Worm (Caenorhabditis elegans): ENCODE measurements around the gene T09F3.2.

The T09F3.2 gene

DNA sequence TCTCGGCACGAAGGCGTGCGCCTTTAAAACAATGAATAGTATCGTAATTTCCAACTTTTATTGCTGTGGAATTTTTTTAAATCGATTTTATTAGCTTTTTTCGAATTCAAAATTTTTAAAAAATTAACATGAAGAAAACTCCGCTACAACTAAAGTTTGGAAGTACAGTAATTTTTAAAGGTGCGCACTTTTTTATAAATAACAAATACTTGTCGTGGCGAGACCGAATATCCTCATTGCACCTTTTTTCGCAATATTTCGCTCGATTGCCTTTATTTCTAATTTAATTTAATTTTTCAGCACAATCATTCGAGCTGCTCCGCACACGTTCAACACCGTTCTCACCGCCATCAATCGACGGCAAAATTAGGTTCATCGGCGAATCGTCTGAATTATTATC lies at the start of gene T09F3.2, which contains the start of gene T09F3.7:
Gene T09F3.2 (plus strand): TSS at position 301 of the 400 bp plus-strand sequence.
Gene T09F3.7 (plus strand): TSS at position 315 of the 400 bp plus-strand sequence.
- TF ChIP-seq ceh-9 (tag; optimal IDR thresholded peaks at IDR 0.05) = no peak
- TF ChIP-seq nfya-1 (tag; optimal IDR thresholded peaks at IDR 0.05) = no peak
- TF ChIP-seq rnt-1 (tag; optimal IDR thresholded peaks at IDR 0.05) = no peak

DNA sequence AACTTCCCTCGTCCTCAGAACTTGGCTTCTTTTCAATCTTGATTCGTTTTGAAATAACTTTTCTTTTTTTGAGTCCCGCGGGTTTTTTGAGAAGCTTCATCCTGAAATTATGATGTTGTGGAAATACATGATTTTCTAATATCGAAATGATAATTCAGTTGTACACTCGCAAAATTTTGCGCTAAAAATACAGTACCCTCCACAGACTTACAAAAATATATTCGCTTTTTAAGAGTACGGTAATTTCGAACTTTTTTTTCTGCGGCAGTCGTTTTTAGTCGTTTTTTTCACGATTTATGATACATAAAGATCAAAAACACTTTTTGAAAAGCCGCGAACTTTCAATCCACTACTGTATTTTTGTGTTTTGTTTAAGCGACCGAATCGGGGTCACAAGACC lies 45.9 kb upstream of the T09F3.2 start, which contains the start of gene pro-2:
Gene pro-2 (minus strand): TSS at position 101 of the 400 bp plus-strand sequence.
- TF ChIP-seq mec-3 (tag; optimal IDR thresholded peaks at IDR 0.05; ENCODE audit: borderline replicate concordance) (no peak), C38D4.7 (GFP tag; optimal IDR thresholded peaks at IDR 0.05) (no peak), fkh-10 (GFP tag; optimal IDR thresholded peaks at IDR 0.05) (no peak), pax-1 (tag; optimal IDR thresholded peaks at IDR 0.05) (no peak), npax-4 (tag; optimal IDR thresholded peaks at IDR 0.05) (no peak), ceh-2 (tag; optimal IDR thresholded peaks at IDR 0.05) (no peak), sox-4 (tag; optimal IDR thresholded peaks at IDR 0.05) (no peak), ceh-6 (GFP tag; optimal IDR thresholded peaks at IDR 0.05) (no peak), pha-2 (tag; optimal IDR thresholded peaks at IDR 0.05) (no peak), ceh-22 (tag; optimal IDR thresholded peaks at IDR 0.05) (no peak)

DNA sequence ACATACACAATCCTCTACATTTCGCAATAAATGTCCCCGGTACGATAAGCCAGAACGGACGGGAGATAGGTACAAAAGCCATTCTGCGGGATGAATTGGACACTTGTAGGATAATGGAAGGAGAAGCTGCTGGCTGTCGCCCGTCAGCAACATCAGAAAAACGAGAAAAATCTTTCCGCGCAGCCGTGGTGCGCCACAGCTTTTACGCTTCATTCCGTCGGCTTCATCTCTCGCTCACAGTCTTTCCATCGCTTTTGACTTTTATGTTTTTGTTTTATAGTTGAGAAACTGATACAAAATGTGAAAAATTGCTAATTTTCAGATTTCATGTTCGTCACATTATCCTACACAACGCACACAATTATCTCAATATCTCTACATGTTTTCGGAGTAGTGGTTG lies 44.9 kb upstream of the T09F3.2 start, which contains the start of gene C07E3.10:
Gene C07E3.10 (plus strand): TSS at position 301 of the 400 bp plus-strand sequence.
- TF ChIP-seq ceh-31 (tag; optimal IDR thresholded peaks at IDR 0.05) (no peak), tbx-2 (tag; optimal IDR thresholded peaks at IDR 0.05) (no peak), unc-55 (GFP tag; optimal IDR thresholded peaks at IDR 0.05) (no peak)

DNA sequence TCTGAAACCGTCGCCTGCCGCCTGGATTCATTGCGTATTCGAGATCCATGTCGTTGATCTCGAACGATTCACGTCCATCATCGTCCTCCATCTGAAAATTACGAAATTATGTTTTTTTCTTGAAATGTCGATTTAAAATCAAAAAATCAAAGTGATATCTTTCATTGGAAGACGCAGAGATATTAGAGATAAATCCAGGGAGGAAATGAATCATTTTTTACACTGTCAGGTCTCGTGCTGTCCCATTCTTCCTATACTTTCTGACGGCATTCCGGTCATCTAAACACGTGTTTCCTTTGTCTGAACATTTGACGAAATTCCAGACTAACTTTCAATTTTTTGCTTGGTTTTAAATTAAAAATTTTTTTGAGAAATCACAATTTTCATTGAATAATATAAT lies 41.0 kb upstream of the T09F3.2 start, which contains the start of gene stip-1:
Gene stip-1 (minus strand): TSS at position 98 of the 400 bp plus-strand sequence.
- TF ChIP-seq ceh-9 (tag; optimal IDR thresholded peaks at IDR 0.05) (no peak), gmeb-2 (tag; optimal IDR thresholded peaks at IDR 0.05) (no peak), madf-2 (tag; optimal IDR thresholded peaks at IDR 0.05) (no peak), unc-3 (GFP tag; conservative IDR thresholded peaks at IDR 0.05) (no peak), unc-3 (tag; optimal IDR thresholded peaks at IDR 0.05) (no peak), nhr-11 (tag; optimal IDR thresholded peaks at IDR 0.05) (no peak), unc-42 (tag; optimal IDR thresholded peaks at IDR 0.05) (no peak), ceh-18 (tag; optimal IDR thresholded peaks at IDR 0.05) (no peak), dve-1 (tag; optimal IDR thresholded peaks at IDR 0.05) (no peak), tbx-7 (tag; optimal IDR thresholded peaks at IDR 0.05) (no peak)

DNA sequence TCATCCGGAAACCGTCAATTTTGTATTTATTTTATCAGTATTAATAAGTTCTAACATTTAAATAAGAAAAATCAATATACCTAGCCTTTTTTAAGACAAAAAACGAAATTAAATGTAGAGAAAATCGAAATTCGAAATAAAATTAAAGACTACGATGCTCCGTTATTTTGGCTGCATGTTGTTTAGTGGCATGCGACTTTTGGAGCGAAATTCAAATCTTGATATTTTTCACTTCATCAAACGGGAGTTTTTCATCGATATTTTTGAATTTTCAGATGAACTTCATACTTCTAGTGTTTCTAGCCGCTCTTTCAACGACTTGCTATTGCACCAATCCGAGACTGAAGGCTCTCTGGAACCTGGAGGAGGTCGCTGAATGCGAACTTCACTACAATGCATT lies 40.5 kb upstream of the T09F3.2 start, which contains the start of gene C07E3.9:
Gene C07E3.9 (plus strand): TSS at position 270 of the 400 bp plus-strand sequence.
- TF ChIP-seq unc-42 (tag; optimal IDR thresholded peaks at IDR 0.05) (peak; percentile 66), dve-1 (tag; optimal IDR thresholded peaks at IDR 0.05) (no peak), dmd-4 (tag; optimal IDR thresholded peaks at IDR 0.05; ENCODE audit: borderline replicate concordance) (no peak)

DNA sequence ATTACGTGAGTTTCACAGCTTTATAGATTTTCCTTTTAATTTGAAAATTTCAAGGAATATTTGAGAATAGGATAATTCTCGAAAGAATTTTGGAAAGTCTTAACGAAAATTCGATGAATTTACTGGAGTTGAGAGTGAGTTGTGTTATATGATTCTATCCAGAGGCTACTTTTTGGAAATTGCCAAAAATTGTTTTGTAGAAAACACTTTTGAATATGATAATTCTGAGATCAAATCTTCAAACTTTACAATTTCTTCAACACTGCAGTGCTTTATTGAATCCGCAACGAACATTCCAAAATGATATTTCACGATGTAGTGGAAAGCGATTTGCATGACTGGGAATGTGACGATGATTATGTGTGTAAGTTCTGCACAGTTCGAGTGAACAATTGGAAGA lies 39.0 kb upstream of the T09F3.2 start, which contains the start of gene C07E3.8:
Gene C07E3.8 (plus strand): TSS at position 301 of the 400 bp plus-strand sequence.
- TF ChIP-seq unc-3 (GFP tag; conservative IDR thresholded peaks at IDR 0.05) (no peak), unc-3 (tag; optimal IDR thresholded peaks at IDR 0.05) (no peak), Y22D7AL.16 (tag; optimal IDR thresholded peaks at IDR 0.05) (no peak), elt-4 (tag; optimal IDR thresholded peaks at IDR 0.05) (no peak), ceh-48 (tag; optimal IDR thresholded peaks at IDR 0.05) (no peak), ceh-19 (GFP tag; optimal IDR thresholded peaks at IDR 0.05) (no peak), K02D7.2 (tag; optimal IDR thresholded peaks at IDR 0.05) (no peak), dmd-4 (tag; optimal IDR thresholded peaks at IDR 0.05; ENCODE audit: borderline replicate concordance) (no peak), gmeb-2 (tag; optimal IDR thresholded peaks at IDR 0.05) (no peak), ttx-3 (tag; optimal IDR thresholded peaks at IDR 0.05) (no peak), pqm-1 (tag; optimal IDR thresholded peaks at IDR 0.05) (no peak), C08G9.2 (tag; optimal IDR thresholded peaks at IDR 0.05) (no peak), pha-4 (tag; optimal IDR thresholded peaks at IDR 0.05) (no peak), ceh-2 (tag; optimal IDR thresholded peaks at IDR 0.05) (no peak), odd-2 (tag; optimal IDR thresholded peaks at IDR 0.05) (no peak), ref-2 (tag; optimal IDR thresholded peaks at IDR 0.05) (no peak), F13H6.1 (tag; optimal IDR thresholded peaks at IDR 0.05) (no peak), C38D4.7 (GFP tag; optimal IDR thresholded peaks at IDR 0.05) (no peak), lim-6 (tag; optimal IDR thresholded peaks at IDR 0.05) (no peak)
